Fruit fly (Drosophila melanogaster): ENCODE measurements around the gene Rsbp15.
A peak's percentile ranks its signal among the peaks of the same experiment; 100 is the strongest.

Gene Rsbp15

DNA sequence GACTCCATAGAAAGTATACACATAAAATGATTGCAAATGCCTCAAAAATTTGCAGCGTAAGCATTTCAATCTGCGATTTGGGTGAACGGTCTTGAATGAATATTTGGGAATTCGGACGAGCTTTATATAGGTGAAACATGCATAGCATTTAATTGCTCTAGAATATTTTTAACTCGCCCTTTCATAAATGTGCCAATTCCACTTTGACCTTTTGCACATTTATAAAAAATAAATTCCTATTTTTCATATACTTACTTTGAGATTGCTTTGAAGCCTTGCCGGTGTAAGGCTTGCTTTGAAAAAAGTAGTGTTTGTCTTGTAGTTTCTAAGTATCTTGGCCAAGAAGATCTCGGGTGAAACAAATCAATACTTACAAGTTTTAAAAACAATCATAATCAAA, 12.4 kb downstream of the Rsbp15 start, which contains the start of gene Cyp313a5:
Gene Cyp313a5 (minus strand): TSS at position 101 of the 400 bp plus-strand sequence.
- TF ChIP-seq pad (GFP tag; optimal IDR thresholded peaks at IDR 0.05) (no peak), CG5204 (GFP tag; optimal IDR thresholded peaks at IDR 0.05) (no peak), cnc (optimal IDR thresholded peaks at IDR 0.05) (no peak), CG14711 (tag; optimal IDR thresholded peaks at IDR 0.05) (no peak), CG1620 (GFP tag; optimal IDR thresholded peaks at IDR 0.05) (no peak), Crg-1 (GFP tag; optimal IDR thresholded peaks at IDR 0.05) (no peak), CG7045 (GFP tag; optimal IDR thresholded peaks at IDR 0.05) (no peak), Hr96 (GFP tag; optimal IDR thresholded peaks at IDR 0.05) (no peak), CG7101 (tag; optimal IDR thresholded peaks at IDR 0.05) (no peak), toe (GFP tag; optimal IDR thresholded peaks at IDR 0.05) (no peak), Clk (GFP tag; optimal IDR thresholded peaks at IDR 0.05) (no peak), cic (GFP tag; optimal IDR thresholded peaks at IDR 0.05) (no peak)

DNA sequence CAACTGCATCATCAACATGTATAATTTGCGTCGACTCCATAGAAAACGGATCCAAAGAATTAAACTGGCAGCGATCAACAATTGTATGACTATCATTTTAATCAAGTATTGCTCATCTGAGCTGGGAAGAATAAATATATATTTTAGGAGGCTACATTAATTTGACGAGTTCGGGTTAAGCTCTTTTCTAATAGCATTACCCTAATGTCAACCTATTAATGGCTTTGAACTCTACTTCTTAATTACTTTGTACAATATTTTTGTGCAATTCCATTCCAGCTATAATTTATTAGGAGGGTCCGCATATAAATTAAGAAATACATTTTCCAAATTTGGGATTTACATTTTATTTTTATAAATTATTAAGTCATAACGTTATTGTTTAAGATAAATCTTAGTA, 14.6 kb downstream of the Rsbp15 start, which contains the start of gene Cyp313a2:
Gene Cyp313a2 (minus strand): TSS at position 101 of the 400 bp plus-strand sequence.
- TF ChIP-seq toe (GFP tag; optimal IDR thresholded peaks at IDR 0.05), result no peak
- TF ChIP-seq kay (GFP tag; ENCODE audit: borderline replicate concordance), result no peak
- TF ChIP-seq CG7101 (tag; optimal IDR thresholded peaks at IDR 0.05), result no peak
- TF ChIP-seq Hr96 (GFP tag; optimal IDR thresholded peaks at IDR 0.05), result no peak
- TF ChIP-seq pad (GFP tag; optimal IDR thresholded peaks at IDR 0.05), result no peak
- no peak for TF ChIP-seq CG5204 (GFP tag; optimal IDR thresholded peaks at IDR 0.05)

DNA sequence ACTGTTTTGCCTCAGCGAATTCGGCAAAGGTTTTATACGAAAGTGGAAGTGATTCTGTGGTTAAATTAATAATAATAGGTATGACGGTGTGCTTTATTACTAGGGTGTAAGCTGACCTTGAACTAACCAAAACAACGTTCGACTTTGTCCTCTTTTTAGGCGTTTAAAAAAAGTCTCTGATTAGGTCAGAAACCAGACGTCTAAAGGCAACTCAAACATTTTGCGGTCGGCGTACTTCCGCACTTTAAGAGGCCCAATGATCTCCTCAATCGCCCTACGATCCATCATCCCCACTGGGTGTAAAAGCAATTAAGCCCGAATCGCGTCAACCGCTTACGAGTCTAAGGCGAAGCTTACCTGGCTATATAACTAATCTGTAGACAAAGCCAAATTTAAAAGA, 17.0 kb downstream of the Rsbp15 start, which contains the start of gene Cyp313a3:
Gene Cyp313a3 (minus strand): TSS at position 101 of the 400 bp plus-strand sequence.
- TF ChIP-seq Hr96 (GFP tag; optimal IDR thresholded peaks at IDR 0.05) (no peak), CG12768 (GFP tag; optimal IDR thresholded peaks at IDR 0.05) (no peak), tj (GFP tag; optimal IDR thresholded peaks at IDR 0.05) (no peak), Mnt (GFP tag; optimal IDR thresholded peaks at IDR 0.05) (no peak), cic (GFP tag; optimal IDR thresholded peaks at IDR 0.05) (no peak), CG7101 (tag; optimal IDR thresholded peaks at IDR 0.05) (no peak), CG33017 (tag; optimal IDR thresholded peaks at IDR 0.05) (no peak), kay (GFP tag; ENCODE audit: borderline replicate concordance) (no peak), bab1 (GFP tag; optimal IDR thresholded peaks at IDR 0.05) (no peak), Crg-1 (GFP tag; optimal IDR thresholded peaks at IDR 0.05) (no peak), ovo (GFP tag; optimal IDR thresholded peaks at IDR 0.05) (no peak), CG1620 (GFP tag; optimal IDR thresholded peaks at IDR 0.05) (no peak), CG5204 (GFP tag; optimal IDR thresholded peaks at IDR 0.05) (no peak), Clk (GFP tag; optimal IDR thresholded peaks at IDR 0.05) (no peak), cnc (optimal IDR thresholded peaks at IDR 0.05) (no peak)

DNA sequence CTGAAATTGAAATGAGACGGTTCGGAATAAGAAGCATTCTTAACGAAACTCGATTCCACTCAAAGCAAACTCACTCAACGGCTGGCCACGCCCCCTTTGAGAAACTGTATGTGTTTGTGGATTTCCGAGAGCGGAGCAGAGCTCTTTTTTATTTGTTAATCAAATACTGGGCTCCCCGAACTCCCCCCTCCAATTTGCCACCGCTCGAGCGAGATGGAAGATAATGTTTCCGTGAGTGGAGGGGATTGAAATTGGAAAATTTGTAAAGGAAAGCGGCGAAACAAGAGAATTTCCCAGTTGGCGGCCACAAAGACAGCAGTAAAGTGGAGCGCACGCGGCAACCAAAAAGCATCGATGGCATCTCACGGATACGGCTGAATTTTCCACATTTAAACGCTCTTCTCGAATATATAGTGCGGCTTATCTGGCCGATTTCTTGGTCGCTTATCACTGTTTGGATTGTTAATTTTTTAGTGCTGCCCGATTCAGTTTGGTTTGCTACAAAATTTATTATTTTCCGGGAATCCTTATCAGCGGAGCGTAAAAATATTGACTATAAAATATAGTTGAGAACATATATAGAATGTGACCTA, 22.4 kb downstream of the Rsbp15 start:
- peak; percentile 92 for TF ChIP-seq pad (GFP tag; optimal IDR thresholded peaks at IDR 0.05)
- no peak for TF ChIP-seq CG11617 (GFP tag; optimal IDR thresholded peaks at IDR 0.05)

DNA sequence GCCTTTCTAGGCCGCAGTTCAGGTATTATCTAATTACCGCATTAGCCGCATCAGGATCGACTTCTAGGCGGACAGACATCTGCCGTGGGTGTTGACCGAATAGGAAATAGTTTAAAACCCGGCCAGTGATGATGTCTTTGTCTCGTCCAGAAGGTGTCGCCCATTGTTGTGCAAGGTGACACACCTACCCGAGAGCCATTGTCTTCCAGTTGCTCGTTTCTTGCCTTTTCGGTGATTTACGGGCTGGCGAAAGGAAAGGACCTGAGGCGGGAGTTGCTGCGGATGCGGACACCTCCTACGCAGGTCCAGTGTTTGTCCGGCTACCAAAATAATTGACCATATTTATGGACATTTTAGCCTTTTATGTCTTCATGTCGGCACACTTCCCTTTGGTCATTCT, 26.1 kb downstream of the Rsbp15 start:
- TF ChIP-seq toe (GFP tag; optimal IDR thresholded peaks at IDR 0.05) (no peak), ovo (GFP tag; optimal IDR thresholded peaks at IDR 0.05) (no peak), Clk (GFP tag; optimal IDR thresholded peaks at IDR 0.05) (no peak), bab1 (GFP tag; optimal IDR thresholded peaks at IDR 0.05) (no peak), Crg-1 (GFP tag; optimal IDR thresholded peaks at IDR 0.05) (no peak), kay (GFP tag; ENCODE audit: borderline replicate concordance) (no peak), CG7101 (tag; optimal IDR thresholded peaks at IDR 0.05) (no peak), pad (GFP tag; optimal IDR thresholded peaks at IDR 0.05) (no peak), CG14711 (tag; optimal IDR thresholded peaks at IDR 0.05) (no peak), cic (GFP tag; optimal IDR thresholded peaks at IDR 0.05) (no peak), cnc (optimal IDR thresholded peaks at IDR 0.05) (no peak), Hr96 (GFP tag; optimal IDR thresholded peaks at IDR 0.05) (no peak), CG11617 (GFP tag; optimal IDR thresholded peaks at IDR 0.05) (no peak), CG1620 (GFP tag; optimal IDR thresholded peaks at IDR 0.05) (no peak), tj (GFP tag; optimal IDR thresholded peaks at IDR 0.05) (no peak), CG5204 (GFP tag; optimal IDR thresholded peaks at IDR 0.05) (no peak), CG7045 (GFP tag; optimal IDR thresholded peaks at IDR 0.05) (no peak)

DNA sequence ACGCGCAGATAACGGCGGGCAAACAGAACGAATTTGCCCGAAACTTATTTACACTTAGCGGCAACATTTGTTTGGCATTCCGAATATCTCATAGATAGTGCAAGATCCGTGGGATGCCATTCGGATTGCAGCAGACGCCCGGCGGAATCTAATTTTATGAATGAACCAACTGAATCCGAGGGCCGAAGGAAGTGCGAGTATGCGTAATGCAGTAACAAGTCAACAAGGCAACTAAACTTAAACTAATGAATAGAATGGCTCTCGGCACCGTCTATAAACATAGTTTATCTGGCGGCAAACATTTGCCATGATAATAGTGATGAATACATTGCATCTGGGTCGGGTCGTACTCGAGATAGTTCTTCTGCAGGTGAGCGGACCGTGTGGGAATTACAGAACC, 28.0 kb downstream of the Rsbp15 start:
- TF ChIP-seq CG12768 (GFP tag; optimal IDR thresholded peaks at IDR 0.05) (no peak), kay (GFP tag; ENCODE audit: borderline replicate concordance) (no peak), tj (GFP tag; optimal IDR thresholded peaks at IDR 0.05) (no peak), bab1 (GFP tag; optimal IDR thresholded peaks at IDR 0.05) (no peak), CG7045 (GFP tag; optimal IDR thresholded peaks at IDR 0.05) (no peak), toe (GFP tag; optimal IDR thresholded peaks at IDR 0.05) (no peak)

DNA sequence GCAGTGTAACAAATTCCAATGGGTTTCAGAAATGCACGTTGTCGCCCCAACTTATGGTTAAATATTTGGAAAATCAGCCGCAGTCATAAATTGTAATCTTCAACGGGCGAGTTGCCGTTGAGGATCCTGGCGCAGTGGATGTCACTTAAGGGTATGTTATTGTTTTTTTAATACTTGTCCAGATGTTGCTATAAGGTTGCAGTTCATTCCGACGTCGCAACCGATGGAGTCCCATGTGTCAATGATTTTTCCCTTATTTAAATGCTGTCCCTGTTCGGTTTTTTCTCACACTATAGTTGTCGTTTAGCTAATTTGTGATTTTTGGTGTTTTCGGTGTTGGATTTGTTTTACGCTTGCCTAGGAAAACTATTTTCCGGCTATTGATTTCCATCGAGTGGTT, 29.3 kb downstream of the Rsbp15 start:
- TF ChIP-seq kay (GFP tag; ENCODE audit: borderline replicate concordance) (no peak), bab1 (GFP tag; optimal IDR thresholded peaks at IDR 0.05) (no peak), Hr96 (GFP tag; optimal IDR thresholded peaks at IDR 0.05) (no peak), ovo (GFP tag; optimal IDR thresholded peaks at IDR 0.05) (no peak), CG7101 (tag; optimal IDR thresholded peaks at IDR 0.05) (no peak), CG5204 (GFP tag; optimal IDR thresholded peaks at IDR 0.05) (no peak), Crg-1 (GFP tag; optimal IDR thresholded peaks at IDR 0.05) (no peak), CG33017 (tag; optimal IDR thresholded peaks at IDR 0.05) (no peak), toe (GFP tag; optimal IDR thresholded peaks at IDR 0.05) (no peak), pad (GFP tag; optimal IDR thresholded peaks at IDR 0.05) (no peak), cic (GFP tag; optimal IDR thresholded peaks at IDR 0.05) (no peak), CG11617 (GFP tag; optimal IDR thresholded peaks at IDR 0.05) (no peak), CG12768 (GFP tag; optimal IDR thresholded peaks at IDR 0.05) (no peak), Clk (GFP tag; optimal IDR thresholded peaks at IDR 0.05) (no peak)
